Worm (Caenorhabditis elegans) whole organism, L3 larva: Measurements from ENCODE around the gene C04H4.1.
A peak's percentile ranks its signal among the peaks of the same experiment; 100 is the strongest.

ENCODE experiments used
- R02D3.7 ChIP-seq: fragments of 150-350 bp; optimal IDR thresholded peaks from 2 replicates; lab custom pipeline; 2014; ENCODE audit warnings: missing biosample characterization, missing genetic modification characterization
- aly-2 ChIP-seq: fragments of 150-350 bp; optimal IDR thresholded peaks from 2 replicates; lab custom pipeline; 2014; ENCODE audit warnings: missing biosample characterization, missing genetic modification characterization
- ceh-82 ChIP-seq: fragments of 150-350 bp; optimal IDR thresholded peaks from 2 replicates; lab custom pipeline; 2014; ENCODE audit warnings: missing biosample characterization, missing genetic modification characterization
- egl-27 ChIP-seq: sonication (generic microtip); optimal IDR thresholded peaks from 4 replicates; lab custom pipeline; 2017; ENCODE audit warnings: missing biosample characterization, missing genetic modification reagents, missing genetic modification characterization
- elt-2 ChIP-seq: sonication (generic microtip); optimal IDR thresholded peaks from 2 replicates; lab custom pipeline; 2016; ENCODE audit warnings: missing genetic modification reagents, mild to moderate bottlenecking, missing genetic modification characterization, missing compliant biosample characterization
- eor-1 ChIP-seq, 2 experiments: fragments of 150-350 bp; optimal IDR thresholded peaks; 2 replicates each; lab custom pipeline; 2014 to 2018; ENCODE audit warnings: missing biosample characterization in 2 of 2, missing genetic modification characterization in 2 of 2
- fkh-10 ChIP-seq: sonication (generic microtip); optimal IDR thresholded peaks from 2 replicates; lab custom pipeline; 2017; ENCODE audit warnings: missing biosample characterization, missing genetic modification reagents, missing genetic modification characterization
- fos-1 ChIP-seq: fragments of 150-350 bp; optimal IDR thresholded peaks from 2 replicates; lab custom pipeline; 2014; ENCODE audit warnings: missing biosample characterization, missing genetic modification characterization
- nfya-1 ChIP-seq: sonication (generic microtip); optimal IDR thresholded peaks from 2 replicates; lab custom pipeline; 2017; ENCODE audit warnings: missing genetic modification characterization, mild to moderate bottlenecking, missing compliant biosample characterization, antibody characterized with exemption, moderate library complexity; ENCODE audit not compliant: insufficient read depth
- snpc-4 ChIP-seq: fragments of 150-350 bp; optimal IDR thresholded peaks from 2 replicates; lab custom pipeline; 2014; ENCODE audit warnings: missing biosample characterization, missing genetic modification characterization
- zag-1 ChIP-seq: fragments of 150-350 bp; optimal IDR thresholded peaks from 2 replicates; lab custom pipeline; 2014; ENCODE audit warnings: missing biosample characterization, missing genetic modification characterization
- ztf-4 ChIP-seq: fragments of 150-350 bp; optimal IDR thresholded peaks from 2 replicates; lab custom pipeline; 2014; ENCODE audit warnings: missing biosample characterization, missing genetic modification characterization

- TF ChIP-seq zag-1 (no peak), elt-2 (tag; lab: Kevin White, UChicago) (no peak), nfya-1 (tag; lab: Kevin White, UChicago) (no peak), snpc-4 (tag; lab: Kevin White, UChicago) (no peak), fos-1 (tag; lab: Kevin White, UChicago) (no peak), aly-2 (tag; lab: Kevin White, UChicago) (no peak), ztf-4 (tag; lab: Kevin White, UChicago) (no peak), R02D3.7 (tag; lab: Kevin White, UChicago) (no peak), fkh-10 (GFP tag; lab: Kevin White, UChicago) (peak; percentile 76), ceh-82 (no peak), egl-27 (no peak), eor-1 (tag; optimal IDR thresholded peaks at IDR 0.05; lab: Kevin White, UChicago) (no peak)
Measured at ce11 chrII:7921155-7921554, 37.5 kb upstream of the C04H4.1 start.
